Fruit fly (Drosophila melanogaster): ENCODE data around the gene Nnk.

dm6 chr3R:17795075-17795420, 10.0 kb downstream of the Nnk start, which contains the start of gene pasi1:
- no peak for TF ChIP-seq sage (GFP tag; optimal IDR thresholded peaks at IDR 0.05)
- no peak for TF ChIP-seq Hnf4 (GFP tag; optimal IDR thresholded peaks at IDR 0.05)
- TF ChIP-seq fru (GFP tag; optimal IDR thresholded peaks at IDR 0.05), result no peak
- no peak for TF ChIP-seq brk (GFP tag; optimal IDR thresholded peaks at IDR 0.05)
- TF ChIP-seq br (GFP tag; optimal IDR thresholded peaks at IDR 0.05), result no peak
- TF ChIP-seq Myc (optimal IDR thresholded peaks at IDR 0.05), result no peak
